6 worm cellular contexts compared by ENCODE assay signal in the genomic region with DNA sequence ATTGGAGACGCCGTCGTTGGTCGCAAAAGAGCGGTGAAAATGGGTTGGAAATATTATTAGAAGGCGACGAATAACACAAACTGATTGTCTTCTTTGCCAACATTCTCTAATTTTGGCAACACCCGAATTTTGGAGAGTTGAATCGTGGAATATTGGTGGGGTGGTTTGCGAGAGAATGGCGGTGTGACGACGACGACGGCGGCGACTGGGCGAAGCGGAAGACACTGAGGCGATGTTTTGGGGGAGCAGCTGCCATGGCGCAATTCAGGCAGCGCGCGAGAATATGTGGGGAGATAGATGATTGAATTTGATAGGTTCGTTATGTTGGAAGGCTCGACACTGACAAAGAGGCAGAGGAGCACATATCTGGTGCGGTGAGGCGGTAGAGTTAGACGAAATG.
TF ChIP-seq lines count a peak whose summit lies in the region.

No protein-coding gene starts in this region.

TF ChIP-seq in whole organism, L1 larva, 84 proteins besides CTCF, POLR2A, EP300 and RAD21:
- TF ChIP-seq unc-86 (tag; optimal IDR thresholded peaks at IDR 0.05; lab: Kevin White, UChicago): no peak
- peak; percentile 12 for TF ChIP-seq lin-14 (GFP tag; optimal IDR thresholded peaks at IDR 0.05; lab: Kevin White, UChicago)

TF ChIP-seq in whole organism, L4 larva, 104 proteins besides CTCF, POLR2A, EP300 and RAD21:
- TF ChIP-seq set-16 (GFP tag; IDR thresholded peaks at IDR 0.05; lab: Robert Waterston, UW) (peak; percentile 50; the same call in 1 of the 2 replicates), aha-1 (tag; lab: Kevin White, UChicago) (peak; percentile 3), zip-2 (tag; optimal IDR thresholded peaks at IDR 0.05; lab: Kevin White, UChicago) (no peak), ctbp-1 (GFP tag; IDR thresholded peaks at IDR 0.05; lab: Robert Waterston, UW) (0 out of 2 replicates have a peak, but pooled peaks have one; percentile 16)

TF ChIP-seq in whole organism, late embryonic, 69 proteins besides CTCF, POLR2A, EP300 and RAD21:
- TF ChIP-seq unc-42 (tag; optimal IDR thresholded peaks at IDR 0.05; lab: Kevin White, UChicago) (peak; percentile 83), tbx-2 (tag; optimal IDR thresholded peaks at IDR 0.05; lab: Kevin White, UChicago) (no peak), ceh-6 (GFP tag; optimal IDR thresholded peaks at IDR 0.05; lab: Kevin White, UChicago) (peak; percentile 12)

TF ChIP-seq in whole organism, midembryonic, 9 proteins besides CTCF, POLR2A, EP300 and RAD21:
- TF ChIP-seq ztf-29 (GFP tag; IDR thresholded peaks at IDR 0.05; lab: Robert Waterston, UW) (no peak), tab-1 (GFP tag; IDR thresholded peaks at IDR 0.05; lab: Robert Waterston, UW) (0 out of 2 replicates have a peak, but pooled peaks have one; percentile 42)

TF ChIP-seq in whole organism, mixed stage, embryonic, 35 proteins besides CTCF, POLR2A, EP300 and RAD21:
- TF ChIP-seq ces-1 (GFP tag; optimal IDR thresholded peaks at IDR 0.05; lab: Kevin White, UChicago) (peak; percentile 42), nhr-237 (tag; optimal IDR thresholded peaks at IDR 0.05; lab: Kevin White, UChicago) (no peak)

TF ChIP-seq in whole organism, young adult, 124 proteins besides CTCF, POLR2A, EP300 and RAD21:
- no peak for TF ChIP-seq sea-2 (GFP tag; IDR thresholded peaks at IDR 0.05; lab: Robert Waterston, UW)
- TF ChIP-seq mes-4 (tag; optimal IDR thresholded peaks at IDR 0.05; lab: Kevin White, UChicago): no peak
- TF ChIP-seq C17E4.6 (GFP tag; IDR thresholded peaks at IDR 0.05; lab: Robert Waterston, UW): no peak
- TF ChIP-seq zfh-2 (GFP tag; conservative IDR thresholded peaks at IDR 0.05; lab: Robert Waterston, UW): peak; percentile 78
- TF ChIP-seq F55B11.4 (tag; optimal IDR thresholded peaks at IDR 0.05; lab: Kevin White, UChicago; ENCODE audit: borderline replicate concordance, insufficient read depth): no peak
TF ChIP-seq in whole organism, young adult: peak in this region for 1.
